Fruit fly (Drosophila melanogaster): ENCODE results near the gene CG32591.

The CG32591 gene

dm6 chrX:14952097-14952844 lies 23.5 kb upstream of the CG32591 start (continued):
- TF ChIP-seq Ada2b (GFP tag; IDR thresholded peaks at IDR 0.05) (0 out of 2 replicates have a peak, but pooled peaks have one; percentile 7), sim (GFP tag; IDR thresholded peaks at IDR 0.05) (peak; percentile 15; the same call in 1 of the 2 replicates), Dip3 (GFP tag; optimal IDR thresholded peaks at IDR 0.05) (no peak), BEAF-32 (GFP tag; optimal IDR thresholded peaks at IDR 0.05) (no peak), amos (GFP tag; IDR thresholded peaks at IDR 0.05; ENCODE audit: partially characterized antibody) (no peak), sens (GFP tag) (peak; percentile 90), tap (tag; optimal IDR thresholded peaks at IDR 0.05) (no peak), CG4282 (GFP tag; optimal IDR thresholded peaks at IDR 0.05) (no peak), CG4360 (GFP tag; IDR thresholded peaks at IDR 0.05) (no peak), sd (tag; optimal IDR thresholded peaks at IDR 0.05) (no peak), gfzf (GFP tag; optimal IDR thresholded peaks at IDR 0.05) (no peak), CG6683 (GFP tag; optimal IDR thresholded peaks at IDR 0.05) (no peak), CG10959 (GFP tag; IDR thresholded peaks at IDR 0.05) (0 out of 2 replicates have a peak, but pooled peaks have one; percentile 36), ara (GFP tag; IDR thresholded peaks at IDR 0.05) (peak; percentile 44; the same call in 1 of the 2 replicates), Hmx (GFP tag; optimal IDR thresholded peaks at IDR 0.05) (no peak), Aef1 (GFP tag; IDR thresholded peaks at IDR 0.05) (peak; percentile 11; the same call in 1 of the 3 replicates), salm (tag; optimal IDR thresholded peaks at IDR 0.05) (peak; percentile 24), Chrac-16 (GFP tag; optimal IDR thresholded peaks at IDR 0.05) (peak; percentile 49), dan (GFP tag; IDR thresholded peaks at IDR 0.05) (0 out of 2 replicates have a peak, but pooled peaks have one; percentile 12), ap (GFP tag; IDR thresholded peaks at IDR 0.05) (peak; percentile 24; the same call in 1 of the 2 replicates), Dek (tag; optimal IDR thresholded peaks at IDR 0.05) (peak; percentile 1), CG17829 (tag; optimal IDR thresholded peaks at IDR 0.05) (peak; percentile 51), bab2 (GFP tag; optimal IDR thresholded peaks at IDR 0.05) (peak; percentile 1), CG31441 (GFP tag; IDR thresholded peaks at IDR 0.05) (peak; percentile 64), Rfx (GFP tag; IDR thresholded peaks at IDR 0.05) (no peak; the same call in 1 of the 2 replicates), Vsx1 (GFP tag; optimal IDR thresholded peaks at IDR 0.05) (peak; percentile 21), pzg (GFP tag; optimal IDR thresholded peaks at IDR 0.05) (no peak), CG10147 (GFP tag; optimal IDR thresholded peaks at IDR 0.05) (no peak), CG2678 (tag; optimal IDR thresholded peaks at IDR 0.05) (peak; percentile 68), ttk (GFP tag; IDR thresholded peaks at IDR 0.05) (0 out of 2 replicates have a peak, but pooled peaks have one; percentile 50), BtbVII (GFP tag; optimal IDR thresholded peaks at IDR 0.05) (no peak), mld (GFP tag; IDR thresholded peaks at IDR 0.05; ENCODE audit: partially characterized antibody) (no peak), CG12219 (GFP tag; optimal IDR thresholded peaks at IDR 0.05) (peak; percentile 12), Gsc (GFP tag; IDR thresholded peaks at IDR 0.05) (no peak), CG6791 (GFP tag; IDR thresholded peaks at IDR 0.05; ENCODE audit: partially characterized antibody) (no peak), knrl (GFP tag; IDR thresholded peaks at IDR 0.05; ENCODE audit: partially characterized antibody) (no peak), CG30403 (GFP tag; optimal IDR thresholded peaks at IDR 0.05) (peak; percentile 57), HmgZ (tag; optimal IDR thresholded peaks at IDR 0.05) (no peak), ci (GFP tag; IDR thresholded peaks at IDR 0.05) (peak; percentile 83), CG14667 (GFP tag; IDR thresholded peaks at IDR 0.05) (peak; percentile 19; the same call in 1 of the 2 replicates), maf-S (GFP tag; optimal IDR thresholded peaks at IDR 0.05) (no peak), CG6813 (GFP tag; optimal IDR thresholded peaks at IDR 0.05) (no peak), lilli (GFP tag; optimal IDR thresholded peaks at IDR 0.05) (peak; percentile 6), h (optimal IDR thresholded peaks at IDR 0.05) (no peak), Adf1 (GFP tag; IDR thresholded peaks at IDR 0.05) (no peak), CG11723 (GFP tag; optimal IDR thresholded peaks at IDR 0.05) (peak; percentile 0), CG33213 (GFP tag; optimal IDR thresholded peaks at IDR 0.05) (no peak), slp2 (GFP tag; optimal IDR thresholded peaks at IDR 0.05) (no peak), CG10366 (GFP tag; IDR thresholded peaks at IDR 0.05) (peak; percentile 43), ewg (GFP tag; optimal IDR thresholded peaks at IDR 0.05) (peak; percentile 44)
